Fruit fly (Drosophila melanogaster) whole organism, embryonic: ENCODE results near the gene Ythdc1.

ENCODE experiments used
- Antp ChIP-seq: fragments of 200-800 bp; sonication (Bioruptor generic); optimal IDR thresholded peaks from 3 replicates; lab custom pipeline; 2016; ENCODE audit warnings: missing biosample characterization, missing genetic modification characterization
- B-H2 ChIP-seq: fragments of 200-800 bp; sonication (Bioruptor generic); optimal IDR thresholded peaks from 2 replicates; lab custom pipeline; 2018; ENCODE audit warnings: missing biosample characterization, mild to moderate bottlenecking, missing genetic modification characterization
- BEAF-32 ChIP-seq: fragments of 200-800 bp; sonication (Bioruptor generic); optimal IDR thresholded peaks from 3 replicates; lab custom pipeline; 2017; ENCODE audit warnings: missing biosample characterization, missing genetic modification characterization, mild to moderate bottlenecking, moderate library complexity, missing genetic modification reagents
- Blimp-1 ChIP-seq: fragments of 200-800 bp; sonication (Bioruptor generic); optimal IDR thresholded peaks from 3 replicates; lab custom pipeline; 2018; ENCODE audit warnings: missing biosample characterization, missing genetic modification characterization, mild to moderate bottlenecking, moderate library complexity, missing genetic modification reagents
- CG10543 ChIP-seq: fragments of 200-800 bp; sonication (Bioruptor generic); optimal IDR thresholded peaks from 3 replicates; lab custom pipeline; 2017; ENCODE audit warnings: missing biosample characterization, mild to moderate bottlenecking, missing genetic modification characterization, moderate library complexity
- CG11560 ChIP-seq: fragments of 200-800 bp; sonication (Bioruptor generic); IDR thresholded peaks from 3 replicates; pipeline ENCODE4 v1.3.6; 2022; ENCODE audit warnings: missing biosample characterization, missing genetic modification characterization
- CG11695 ChIP-seq: fragments of 200-800 bp; sonication (Bioruptor generic); IDR thresholded peaks from 3 replicates; pipeline ENCODE4 v1.3.6; 2022; ENCODE audit warnings: missing biosample characterization, missing genetic modification characterization
- CG11723 ChIP-seq: fragments of 200-800 bp; sonication (Bioruptor generic); optimal IDR thresholded peaks from 2 replicates; lab custom pipeline; 2017; ENCODE audit warnings: missing biosample characterization, mild to moderate bottlenecking, missing genetic modification characterization
- CG1233 ChIP-seq: fragments of 200-800 bp; sonication (Bioruptor generic); optimal IDR thresholded peaks from 4 replicates; lab custom pipeline; 2018; ENCODE audit warnings: missing biosample characterization, mild to moderate bottlenecking, missing genetic modification characterization
- CG12942 ChIP-seq: fragments of 200-800 bp; sonication (Bioruptor generic); optimal IDR thresholded peaks from 3 replicates; lab custom pipeline; 2016; ENCODE audit warnings: missing biosample characterization, missing genetic modification characterization
- CG1602 ChIP-seq: fragments of 200-800 bp; sonication (Bioruptor generic); optimal IDR thresholded peaks from 3 replicates; lab custom pipeline; 2016; ENCODE audit warnings: missing biosample characterization, missing genetic modification characterization
- CG1603 ChIP-seq: fragments of 200-800 bp; sonication (Bioruptor generic); optimal IDR thresholded peaks from 2 replicates; lab custom pipeline; 2019; ENCODE audit warnings: missing biosample characterization, mild to moderate bottlenecking, missing genetic modification characterization, moderate library complexity
- CG1647 ChIP-seq: fragments of 200-800 bp; sonication (Bioruptor generic); optimal IDR thresholded peaks from 3 replicates; lab custom pipeline; 2016; ENCODE audit warnings: missing biosample characterization, missing genetic modification characterization
- CG16779 ChIP-seq: fragments of 200-800 bp; sonication (Bioruptor generic); IDR thresholded peaks from 2 replicates; pipeline ENCODE4 v1.3.6; 2022; ENCODE audit warnings: missing biosample characterization, missing genetic modification characterization
- CG18011 ChIP-seq: fragments of 200-800 bp; sonication (Bioruptor generic); optimal IDR thresholded peaks from 2 replicates; lab custom pipeline; 2017; ENCODE audit warnings: missing biosample characterization, missing genetic modification characterization, mild to moderate bottlenecking, moderate library complexity, missing genotype
- CG4617 ChIP-seq: fragments of 200-800 bp; sonication (Bioruptor generic); optimal IDR thresholded peaks from 3 replicates; lab custom pipeline; 2016; ENCODE audit warnings: missing biosample characterization, missing genetic modification characterization, borderline replicate concordance
- CG4730 ChIP-seq: fragments of 200-800 bp; sonication (Bioruptor generic); IDR thresholded peaks from 2 replicates; pipeline ENCODE4 v1.3.6; 2022; ENCODE audit warnings: missing biosample characterization, missing genetic modification characterization
- CG5245 ChIP-seq: fragments of 200-800 bp; sonication (Bioruptor generic); optimal IDR thresholded peaks from 3 replicates; lab custom pipeline; 2016; ENCODE audit warnings: missing biosample characterization, missing genetic modification characterization
- CG5953 ChIP-seq: fragments of 200-800 bp; sonication (Bioruptor generic); IDR thresholded peaks from 2 replicates; pipeline ENCODE4 v1.3.6; 2022; ENCODE audit warnings: missing biosample characterization, missing genetic modification characterization
- CG6765 ChIP-seq: fragments of 200-800 bp; sonication (Bioruptor generic); optimal IDR thresholded peaks from 3 replicates; lab custom pipeline; 2017; ENCODE audit warnings: missing biosample characterization, mild to moderate bottlenecking, missing genetic modification characterization
- CG7271 ChIP-seq: fragments of 200-800 bp; sonication (Bioruptor generic); optimal IDR thresholded peaks from 2 replicates; lab custom pipeline; 2018; ENCODE audit warnings: missing biosample characterization, mild to moderate bottlenecking, missing genetic modification characterization, moderate library complexity
- CG7556 ChIP-seq: fragments of 200-800 bp; sonication (Bioruptor generic); optimal IDR thresholded peaks from 2 replicates; lab custom pipeline; 2017; ENCODE audit warnings: missing biosample characterization, mild to moderate bottlenecking, missing genetic modification characterization
- CG8359 ChIP-seq: fragments of 200-800 bp; sonication (Bioruptor generic); optimal IDR thresholded peaks from 2 replicates; lab custom pipeline; 2017; ENCODE audit warnings: missing biosample characterization, mild to moderate bottlenecking, missing genetic modification characterization, borderline replicate concordance
- D19A ChIP-seq: fragments of 200-800 bp; optimal IDR thresholded peaks from 3 replicates; lab custom pipeline; 2019; ENCODE audit warnings: missing biosample characterization, mild to moderate bottlenecking, missing genetic modification characterization, moderate library complexity
- Dad ChIP-seq: fragments of 200-800 bp; sonication (Bioruptor generic); optimal IDR thresholded peaks from 3 replicates; lab custom pipeline; 2016; ENCODE audit warnings: missing biosample characterization, missing genetic modification characterization
- Fer3 ChIP-seq: fragments of 200-800 bp; sonication (Bioruptor generic); optimal IDR thresholded peaks from 2 replicates; lab custom pipeline; 2018; ENCODE audit warnings: missing biosample characterization, mild to moderate bottlenecking, missing genetic modification characterization, moderate library complexity
- HHEX ChIP-seq: fragments of 200-800 bp; sonication (Bioruptor generic); optimal IDR thresholded peaks from 3 replicates; lab custom pipeline; 2017; ENCODE audit warnings: missing biosample characterization, mild to moderate bottlenecking, missing genetic modification characterization, missing genetic modification reagents
- Lhr ChIP-seq: fragments of 200-800 bp; sonication (Bioruptor generic); optimal IDR thresholded peaks from 3 replicates; lab custom pipeline; 2017; ENCODE audit warnings: mild to moderate bottlenecking, missing biosample characterization, missing genetic modification reagents, missing genetic modification characterization
- MBD-R2 ChIP-seq: fragments of 200-800 bp; sonication (Bioruptor generic); IDR thresholded peaks from 2 replicates; pipeline ENCODE4 v1.3.6; 2022; ENCODE audit warnings: missing biosample characterization, missing genetic modification characterization
- MESR4 ChIP-seq: fragments of 200-800 bp; sonication (Bioruptor generic); optimal IDR thresholded peaks from 2 replicates; lab custom pipeline; 2018; ENCODE audit warnings: missing biosample characterization, mild to moderate bottlenecking, missing genetic modification characterization, moderate library complexity
- Mad ChIP-seq: fragments of 200-800 bp; sonication (Bioruptor generic); optimal IDR thresholded peaks from 2 replicates; lab custom pipeline; 2016; ENCODE audit warnings: missing biosample characterization, missing genetic modification characterization
- Spps ChIP-seq: fragments of 200-800 bp; sonication (Bioruptor generic); optimal IDR thresholded peaks from 2 replicates; lab custom pipeline; 2018; ENCODE audit warnings: missing biosample characterization, mild to moderate bottlenecking, missing genetic modification characterization
- Trl ChIP-seq, 3 experiments: fragments of >200 bp in 2 of 3; fragments of 200-800 bp in 1 of 3; sonication (Bioruptor generic) in 1 of 3; optimal IDR thresholded peaks; 2 replicates in 1 of 3; 3 replicates in 2 of 3; lab custom pipeline; 2016 to 2017; ENCODE audit warnings: missing biosample characterization in 1 of 3, missing genetic modification characterization in 1 of 3
- disco-r ChIP-seq: fragments of 200-800 bp; sonication (Bioruptor generic); optimal IDR thresholded peaks from 2 replicates; lab custom pipeline; 2016; ENCODE audit warnings: missing biosample characterization, missing genetic modification characterization
- en ChIP-seq: fragments of 200-800 bp; sonication (Bioruptor generic); optimal IDR thresholded peaks from 2 replicates; lab custom pipeline; 2016; ENCODE audit warnings: missing biosample characterization, missing genetic modification characterization
- esg ChIP-seq: fragments of 200-800 bp; sonication (Bioruptor generic); conservative IDR thresholded peaks from 2 replicates; pipeline ENCODE4 v1.3.6; 2022; ENCODE audit warnings: missing biosample characterization, missing genetic modification characterization
- fd64A ChIP-seq: fragments of 200-800 bp; sonication (Bioruptor generic); optimal IDR thresholded peaks from 3 replicates; lab custom pipeline; 2018; ENCODE audit warnings: missing biosample characterization, mild to moderate bottlenecking, missing genetic modification characterization
- fu2 ChIP-seq: fragments of 200-800 bp; sonication (Bioruptor generic); optimal IDR thresholded peaks from 2 replicates; lab custom pipeline; 2016; ENCODE audit warnings: missing biosample characterization, missing genetic modification characterization
- gfzf ChIP-seq: fragments of 200-800 bp; sonication (Bioruptor generic); optimal IDR thresholded peaks from 2 replicates; lab custom pipeline; 2016; ENCODE audit warnings: missing biosample characterization, mild to moderate bottlenecking, missing genetic modification characterization, moderate library complexity
- grau ChIP-seq: fragments of 200-800 bp; optimal IDR thresholded peaks from 3 replicates; lab custom pipeline; 2019; ENCODE audit warnings: missing biosample characterization, mild to moderate bottlenecking, missing genetic modification characterization, moderate library complexity
- kni ChIP-seq: fragments of 200-800 bp; sonication (Bioruptor generic); optimal IDR thresholded peaks from 3 replicates; lab custom pipeline; 2017; ENCODE audit warnings: mild to moderate bottlenecking, missing biosample characterization, missing genetic modification reagents, missing genetic modification characterization
- lab ChIP-seq: fragments of 200-800 bp; sonication (Bioruptor generic); optimal IDR thresholded peaks from 3 replicates; lab custom pipeline; 2017; ENCODE audit warnings: missing biosample characterization, missing genetic modification characterization, mild to moderate bottlenecking, moderate library complexity, missing genetic modification reagents
- mirr ChIP-seq: fragments of 200-800 bp; sonication (Bioruptor generic); optimal IDR thresholded peaks from 3 replicates; lab custom pipeline; 2018; ENCODE audit warnings: missing biosample characterization, mild to moderate bottlenecking, missing genetic modification characterization
- nerfin-2 ChIP-seq: fragments of 200-800 bp; sonication (Bioruptor generic); IDR thresholded peaks from 2 replicates; pipeline ENCODE4 v1.3.6; 2022; ENCODE audit warnings: missing biosample characterization, missing genetic modification characterization; ENCODE audit not compliant: partially characterized antibody
- pita ChIP-seq: fragments of 200-800 bp; sonication (Bioruptor generic); optimal IDR thresholded peaks from 2 replicates; lab custom pipeline; 2017; ENCODE audit warnings: missing biosample characterization, mild to moderate bottlenecking, missing genetic modification characterization
- sd ChIP-seq: fragments of 200-800 bp; sonication (Bioruptor generic); optimal IDR thresholded peaks from 3 replicates; lab custom pipeline; 2018; ENCODE audit warnings: missing biosample characterization, mild to moderate bottlenecking, missing genetic modification characterization, moderate library complexity
- sens ChIP-seq: fragments of 200-800 bp; sonication (Bioruptor generic); peaks from one replicate; lab custom pipeline; 2016; ENCODE audit warnings: missing biosample characterization, missing genetic modification characterization
- sob ChIP-seq: fragments of 200-800 bp; sonication (Bioruptor generic); IDR thresholded peaks from 2 replicates; pipeline ENCODE4 v1.3.6; 2022; ENCODE audit warnings: missing biosample characterization, missing genetic modification characterization
- ttk ChIP-seq: fragments of 200-800 bp; sonication (Bioruptor generic); IDR thresholded peaks from 2 replicates; pipeline ENCODE4 v2.1.2; 2022; ENCODE audit warnings: missing biosample characterization, missing genetic modification characterization
- vfl ChIP-seq: fragments of 200-800 bp; sonication (Bioruptor generic); optimal IDR thresholded peaks from 2 replicates; lab custom pipeline; 2016; ENCODE audit warnings: missing biosample characterization, missing genetic modification characterization
- zfh2 ChIP-seq: fragments of 200-800 bp; sonication (Bioruptor generic); optimal IDR thresholded peaks from 2 replicates; lab custom pipeline; 2016; ENCODE audit warnings: missing biosample characterization, missing genetic modification characterization

Ythdc1 gene

dm6 chr3L:3389666-3390059 is 15.7 kb upstream of the Ythdc1 start (continued):
- TF ChIP-seq Lhr: no peak
- no peak for TF ChIP-seq ttk
- peak; percentile 20 for TF ChIP-seq Fer3 (tag; lab: Kevin White, UChicago)
- no peak for TF ChIP-seq sd (tag; lab: Kevin White, UChicago)
- TF ChIP-seq CG6765 (GFP tag; lab: Kevin White, UChicago): no peak
- 0 out of 2 replicates have a peak, but pooled peaks have one; percentile 14 for TF ChIP-seq CG4730 (GFP tag; lab: Robert Waterston, UW)
- no peak for TF ChIP-seq gfzf (GFP tag; lab: Kevin White, UChicago)
- no peak for TF ChIP-seq fu2 (GFP tag; lab: Kevin White, UChicago)
- TF ChIP-seq BEAF-32 (GFP tag; lab: Kevin White, UChicago): no peak
- TF ChIP-seq CG1647 (GFP tag; lab: Kevin White, UChicago): no peak
- no peak for TF ChIP-seq CG11695
- TF ChIP-seq CG12942 (GFP tag; lab: Kevin White, UChicago): no peak
- TF ChIP-seq D19A (tag; lab: Kevin White, UChicago): peak; percentile 99
- TF ChIP-seq CG11560: no peak
- TF ChIP-seq en: no peak
- TF ChIP-seq CG18011 (GFP tag; lab: Kevin White, UChicago): no peak
- TF ChIP-seq CG4617 (GFP tag; lab: Kevin White, UChicago): no peak
- no peak for TF ChIP-seq nerfin-2 (GFP tag; lab: Robert Waterston, UW)
- no peak for TF ChIP-seq CG5245 (GFP tag; lab: Kevin White, UChicago)
- TF ChIP-seq CG8359 (GFP tag; lab: Kevin White, UChicago): no peak
- no peak for TF ChIP-seq HHEX (GFP tag; lab: Kevin White, UChicago)
- TF ChIP-seq CG1603 (tag; lab: Kevin White, UChicago): peak; percentile 6
- TF ChIP-seq Trl (optimal IDR thresholded peaks at IDR 0.05; lab: Kevin White, UChicago): no peak
- TF ChIP-seq Trl (GFP tag; optimal IDR thresholded peaks at IDR 0.05; lab: Kevin White, UChicago): no peak
- no peak for TF ChIP-seq B-H2 (GFP tag; lab: Kevin White, UChicago)
- peak; percentile 68 for TF ChIP-seq CG7556
- TF ChIP-seq vfl: no peak
- no peak for TF ChIP-seq Mad (GFP tag; lab: Kevin White, UChicago)
- no peak for TF ChIP-seq CG1233 (GFP tag; lab: Kevin White, UChicago)
- no peak for TF ChIP-seq zfh2 (GFP tag; lab: Kevin White, UChicago)
- TF ChIP-seq MBD-R2 (GFP tag; lab: Robert Waterston, UW): no peak
- no peak for TF ChIP-seq disco-r
- no peak for TF ChIP-seq CG5953 (GFP tag; lab: Robert Waterston, UW)
- TF ChIP-seq lab (GFP tag; lab: Kevin White, UChicago): peak; percentile 45
- no peak for TF ChIP-seq MESR4 (GFP tag; lab: Kevin White, UChicago)
- TF ChIP-seq kni (GFP tag; lab: Kevin White, UChicago): no peak
- TF ChIP-seq Dad (GFP tag; lab: Kevin White, UChicago): peak; percentile 31
- TF ChIP-seq CG10543: no peak
- no peak for TF ChIP-seq Spps (tag; lab: Kevin White, UChicago)
- TF ChIP-seq CG16779 (GFP tag; lab: Robert Waterston, UW): no peak
- no peak for TF ChIP-seq fd64A (GFP tag; lab: Kevin White, UChicago)
- TF ChIP-seq esg (GFP tag; lab: Robert Waterston, UW): no peak
- TF ChIP-seq CG11723 (GFP tag; lab: Kevin White, UChicago): no peak
- TF ChIP-seq sob (GFP tag; lab: Robert Waterston, UW): no peak
- TF ChIP-seq pita: no peak
- TF ChIP-seq sens (GFP tag; lab: Kevin White, UChicago): peak; percentile 82
- TF ChIP-seq grau (tag; lab: Kevin White, UChicago): peak; percentile 40
- TF ChIP-seq CG7271 (tag; lab: Kevin White, UChicago): no peak
- peak; percentile 70 for TF ChIP-seq Blimp-1
- no peak for TF ChIP-seq Antp
- no peak for TF ChIP-seq mirr (GFP tag; lab: Kevin White, UChicago)
- peak; percentile 28 for TF ChIP-seq CG1602 (GFP tag; lab: Kevin White, UChicago)
